Worm (Caenorhabditis elegans): Measurements from ENCODE around the gene dpy-22.

DNA sequence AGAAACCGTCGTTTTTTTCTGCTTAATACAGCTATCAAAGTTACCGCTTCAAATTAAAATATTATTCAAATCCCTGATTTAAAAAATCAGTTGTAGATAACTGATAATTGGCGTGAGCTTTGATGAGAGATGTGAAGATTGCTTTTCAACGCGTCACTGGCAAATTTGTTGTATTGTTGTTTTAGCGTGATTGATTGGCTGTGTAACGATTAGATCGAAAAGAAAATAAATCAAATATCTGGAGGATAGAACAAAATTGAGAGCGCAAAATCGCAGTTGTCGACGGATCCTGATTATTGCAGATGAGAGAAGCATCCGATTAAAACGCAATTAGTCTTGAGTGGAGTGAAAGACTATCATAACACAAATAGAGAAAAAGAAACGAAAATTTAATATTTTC lies 18.8 kb upstream of the dpy-22 start:
- TF ChIP-seq nhr-76 (tag; optimal IDR thresholded peaks at IDR 0.05) (no peak), mdl-1 (tag; optimal IDR thresholded peaks at IDR 0.05) (no peak), mep-1 (tag; optimal IDR thresholded peaks at IDR 0.05) (no peak), nhr-77 (tag; optimal IDR thresholded peaks at IDR 0.05) (no peak), pqm-1 (tag; optimal IDR thresholded peaks at IDR 0.05) (no peak), unc-86 (tag; optimal IDR thresholded peaks at IDR 0.05) (no peak), fkh-8 (tag; optimal IDR thresholded peaks at IDR 0.05) (no peak), ceh-82 (tag; optimal IDR thresholded peaks at IDR 0.05) (no peak), blmp-1 (tag; optimal IDR thresholded peaks at IDR 0.05) (no peak), aly-2 (tag; optimal IDR thresholded peaks at IDR 0.05) (no peak), nhr-85 (tag) (no peak), alr-1 (tag; optimal IDR thresholded peaks at IDR 0.05; ENCODE audit: borderline replicate concordance) (no peak), ztf-11 (tag; optimal IDR thresholded peaks at IDR 0.05) (no peak), lin-39 (tag; optimal IDR thresholded peaks at IDR 0.05) (peak; percentile 72)

All from whole organism, L1 larva.